Fruit fly (Drosophila melanogaster): ENCODE measurements around the gene CG7627.

CG7627 gene

DNA sequence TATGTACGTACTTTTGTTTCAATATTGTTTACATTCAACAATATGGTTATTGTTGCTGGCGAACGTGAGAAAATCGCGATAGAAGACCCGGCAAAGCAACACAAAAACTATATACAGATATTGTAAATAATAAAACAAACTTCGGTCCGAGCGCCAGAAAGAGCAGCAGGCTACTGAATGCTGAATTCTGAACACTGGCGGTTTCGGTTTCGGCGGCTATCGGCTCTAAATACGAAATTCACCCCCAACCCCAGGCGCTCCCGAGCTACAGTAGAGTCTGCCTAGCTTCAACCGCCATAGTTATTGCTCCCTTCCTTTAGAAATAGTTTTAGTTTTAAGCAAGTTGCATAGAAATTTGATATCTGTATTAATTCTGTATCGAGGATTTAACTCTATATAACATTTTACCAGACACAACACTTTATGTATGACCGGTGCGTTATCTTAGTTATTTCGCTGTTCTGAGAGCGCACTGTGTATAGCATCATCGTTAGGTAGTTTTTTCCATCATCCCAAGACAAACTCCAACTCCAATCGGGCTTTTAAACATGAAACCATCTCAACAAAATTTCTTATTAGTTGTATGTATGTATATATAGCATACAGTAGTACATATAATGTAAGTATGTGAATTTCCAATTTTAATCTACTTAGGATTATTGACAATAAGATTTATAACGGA is at the start of gene CG7627:
CG7627 (minus strand) TSS at position 197 of the 682 bp plus-strand sequence.
- TF ChIP-seq CG5204 (GFP tag; optimal IDR thresholded peaks at IDR 0.05) (peak; percentile 65), Mnt (GFP tag; optimal IDR thresholded peaks at IDR 0.05) (peak; percentile 82), CG14711 (tag; optimal IDR thresholded peaks at IDR 0.05) (peak; percentile 60), toe (GFP tag; optimal IDR thresholded peaks at IDR 0.05) (peak; percentile 69), CG11617 (GFP tag; optimal IDR thresholded peaks at IDR 0.05) (peak; percentile 81), CG7101 (tag; optimal IDR thresholded peaks at IDR 0.05) (peak; percentile 79), tj (GFP tag; optimal IDR thresholded peaks at IDR 0.05) (no peak), pad (GFP tag; optimal IDR thresholded peaks at IDR 0.05) (peak; percentile 54), CG1620 (GFP tag; optimal IDR thresholded peaks at IDR 0.05) (peak; percentile 64), CG12768 (GFP tag; optimal IDR thresholded peaks at IDR 0.05) (peak; percentile 73), CG7045 (GFP tag; optimal IDR thresholded peaks at IDR 0.05) (peak; percentile 69), Clk (GFP tag; optimal IDR thresholded peaks at IDR 0.05) (peak; percentile 54), CG33017 (tag; optimal IDR thresholded peaks at IDR 0.05) (peak; percentile 39), ovo (GFP tag; optimal IDR thresholded peaks at IDR 0.05) (peak; percentile 24), bab1 (GFP tag; optimal IDR thresholded peaks at IDR 0.05) (peak; percentile 66), kay (GFP tag; ENCODE audit: borderline replicate concordance) (peak; percentile 72), Crg-1 (GFP tag; optimal IDR thresholded peaks at IDR 0.05) (peak; percentile 62), cic (GFP tag; optimal IDR thresholded peaks at IDR 0.05) (peak; percentile 76), cnc (optimal IDR thresholded peaks at IDR 0.05) (no peak), Hr96 (GFP tag; optimal IDR thresholded peaks at IDR 0.05) (peak; percentile 85)

DNA sequence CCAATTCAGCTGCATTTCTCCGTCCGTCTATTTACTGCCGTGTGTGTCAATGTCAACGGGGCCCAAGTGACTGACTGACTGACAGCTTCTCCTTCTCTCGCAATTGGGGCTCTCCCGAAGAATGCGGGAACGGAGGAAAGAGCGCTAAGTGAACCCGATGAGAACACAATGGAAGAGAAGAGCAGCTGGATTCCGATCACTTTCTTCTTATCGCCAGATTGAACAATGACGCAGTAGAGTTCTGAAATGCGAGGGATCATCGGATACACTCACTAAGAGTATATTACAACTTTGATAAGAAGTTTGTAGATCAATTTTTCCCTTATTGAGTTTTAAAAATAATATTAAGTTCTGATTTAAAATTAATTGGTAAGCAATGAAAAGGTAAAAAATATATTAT is 49.3 kb upstream of the CG7627 start, which contains the start of gene Naglu:
Naglu (minus strand) TSS at position 339 of the 400 bp plus-strand sequence.
- no peak for TF ChIP-seq Clk (GFP tag; optimal IDR thresholded peaks at IDR 0.05)
- TF ChIP-seq ovo (GFP tag; optimal IDR thresholded peaks at IDR 0.05), result no peak
- no peak for TF ChIP-seq toe (GFP tag; optimal IDR thresholded peaks at IDR 0.05)
- TF ChIP-seq CG1620 (GFP tag; optimal IDR thresholded peaks at IDR 0.05), result no peak
- TF ChIP-seq cic (GFP tag; optimal IDR thresholded peaks at IDR 0.05), result peak; percentile 27
- TF ChIP-seq kay (GFP tag; ENCODE audit: borderline replicate concordance), result no peak
- TF ChIP-seq CG5204 (GFP tag; optimal IDR thresholded peaks at IDR 0.05), result no peak
- peak; percentile 5 for TF ChIP-seq CG33017 (tag; optimal IDR thresholded peaks at IDR 0.05)
- no peak for TF ChIP-seq pad (GFP tag; optimal IDR thresholded peaks at IDR 0.05)
- peak; percentile 24 for TF ChIP-seq CG7101 (tag; optimal IDR thresholded peaks at IDR 0.05)
- TF ChIP-seq CG11617 (GFP tag; optimal IDR thresholded peaks at IDR 0.05), result peak; percentile 7
- peak; percentile 17 for TF ChIP-seq CG12768 (GFP tag; optimal IDR thresholded peaks at IDR 0.05)

DNA sequence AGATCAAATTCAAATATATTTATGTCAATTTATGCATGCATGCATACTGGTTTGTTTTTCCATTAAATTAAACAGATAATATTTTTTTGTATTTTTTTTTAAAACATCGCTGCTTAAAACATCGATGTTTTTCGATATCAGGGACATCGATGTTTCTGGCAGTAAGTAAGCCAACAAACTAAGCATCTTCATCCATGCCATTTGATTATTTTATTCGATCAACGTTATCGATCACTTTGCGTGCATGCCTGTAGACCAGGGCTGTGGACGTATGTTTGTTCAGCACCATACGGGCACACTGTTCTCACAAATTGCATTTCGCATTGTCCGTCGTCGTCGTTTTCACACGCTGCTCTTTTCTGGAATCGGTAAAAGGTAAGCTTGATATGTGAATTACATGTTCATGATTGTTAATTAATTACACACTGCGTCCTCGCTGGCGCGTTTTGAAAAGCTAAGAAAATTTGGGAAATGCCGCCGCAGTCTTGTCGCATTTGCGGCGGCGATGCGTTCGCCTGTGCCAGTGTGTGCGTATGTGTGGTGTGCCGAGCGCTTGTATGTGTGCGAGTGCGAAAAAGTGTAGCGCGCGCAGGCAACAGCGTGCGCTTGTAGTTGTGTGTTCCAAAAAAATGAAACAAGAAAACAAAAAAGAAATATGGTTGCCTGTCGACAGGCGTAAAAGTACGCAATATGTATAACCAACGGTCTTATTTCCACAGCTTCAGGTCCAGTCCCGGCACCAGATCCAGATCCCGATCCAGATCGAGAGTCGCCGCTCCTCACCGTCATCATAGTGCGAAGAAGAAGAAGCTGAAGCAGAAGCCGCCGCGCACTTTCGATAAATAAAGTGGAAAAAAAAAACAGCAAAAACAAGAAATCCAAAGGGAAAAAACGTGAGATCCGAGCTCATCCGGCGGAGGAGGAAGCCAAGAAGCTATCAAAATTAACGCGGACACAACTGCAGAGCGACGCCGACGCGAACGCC is 41.3 kb upstream of the CG7627 start, which contains the start of gene emb:
emb (plus strand) TSS at position 288 of the 985 bp plus-strand sequence.
- TF ChIP-seq pad (GFP tag; optimal IDR thresholded peaks at IDR 0.05) (peak; percentile 47), CG1620 (GFP tag; optimal IDR thresholded peaks at IDR 0.05) (peak; percentile 11), tj (GFP tag; optimal IDR thresholded peaks at IDR 0.05) (peak; percentile 51), toe (GFP tag; optimal IDR thresholded peaks at IDR 0.05) (no peak), Mnt (GFP tag; optimal IDR thresholded peaks at IDR 0.05) (peak; percentile 80), kay (GFP tag; ENCODE audit: borderline replicate concordance) (no peak), CG33017 (tag; optimal IDR thresholded peaks at IDR 0.05) (no peak), cnc (optimal IDR thresholded peaks at IDR 0.05) (no peak), ovo (GFP tag; optimal IDR thresholded peaks at IDR 0.05) (no peak), Clk (GFP tag; optimal IDR thresholded peaks at IDR 0.05) (peak; percentile 8), CG7045 (GFP tag; optimal IDR thresholded peaks at IDR 0.05) (no peak), Crg-1 (GFP tag; optimal IDR thresholded peaks at IDR 0.05) (peak; percentile 43), cic (GFP tag; optimal IDR thresholded peaks at IDR 0.05) (peak; percentile 80), CG5204 (GFP tag; optimal IDR thresholded peaks at IDR 0.05) (no peak), CG7101 (tag; optimal IDR thresholded peaks at IDR 0.05) (peak; percentile 56), CG14711 (tag; optimal IDR thresholded peaks at IDR 0.05) (no peak), Hr96 (GFP tag; optimal IDR thresholded peaks at IDR 0.05) (no peak), CG11617 (GFP tag; optimal IDR thresholded peaks at IDR 0.05) (peak; percentile 50), bab1 (GFP tag; optimal IDR thresholded peaks at IDR 0.05) (peak; percentile 79), CG12768 (GFP tag; optimal IDR thresholded peaks at IDR 0.05) (peak; percentile 37)

DNA sequence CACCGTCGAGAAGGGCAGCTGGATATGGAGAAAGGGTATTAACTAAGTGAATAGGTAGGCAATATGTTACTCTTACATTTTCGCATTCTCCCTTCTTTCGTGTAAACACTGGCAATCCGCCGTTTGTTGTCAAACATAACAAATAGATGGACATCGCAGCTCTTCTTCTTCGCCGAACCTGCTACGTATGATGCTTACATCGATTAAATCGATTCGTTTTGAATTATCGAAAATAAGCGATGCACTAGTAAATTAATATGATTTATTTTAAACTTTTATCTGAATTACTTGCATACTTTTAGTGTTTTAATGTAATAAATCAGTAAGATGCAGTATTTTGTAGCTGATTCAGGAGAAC is 40.6 kb upstream of the CG7627 start, which contains the start of gene fy:
fy (minus strand) TSS at position 353 of the 358 bp plus-strand sequence.
- TF ChIP-seq CG7101 (tag; optimal IDR thresholded peaks at IDR 0.05), result no peak
- TF ChIP-seq pad (GFP tag; optimal IDR thresholded peaks at IDR 0.05), result no peak
- TF ChIP-seq CG33017 (tag; optimal IDR thresholded peaks at IDR 0.05), result no peak
- no peak for TF ChIP-seq Crg-1 (GFP tag; optimal IDR thresholded peaks at IDR 0.05)
- no peak for TF ChIP-seq tj (GFP tag; optimal IDR thresholded peaks at IDR 0.05)
- no peak for TF ChIP-seq Mnt (GFP tag; optimal IDR thresholded peaks at IDR 0.05)
- TF ChIP-seq CG1620 (GFP tag; optimal IDR thresholded peaks at IDR 0.05), result no peak
- TF ChIP-seq cnc (optimal IDR thresholded peaks at IDR 0.05), result no peak
- TF ChIP-seq CG5204 (GFP tag; optimal IDR thresholded peaks at IDR 0.05), result no peak
- no peak for TF ChIP-seq CG12768 (GFP tag; optimal IDR thresholded peaks at IDR 0.05)
- no peak for TF ChIP-seq Hr96 (GFP tag; optimal IDR thresholded peaks at IDR 0.05)
- TF ChIP-seq cic (GFP tag; optimal IDR thresholded peaks at IDR 0.05), result no peak
- TF ChIP-seq CG14711 (tag; optimal IDR thresholded peaks at IDR 0.05), result no peak
